Worm (Caenorhabditis elegans) whole organism, young adult: ENCODE measurements around the gene B0244.6.

Experiments used
- B0035.1 ChIP-seq: sonication (generic microtip); optimal IDR thresholded peaks from 2 replicates; lab custom pipeline; 2016; ENCODE audit warnings: missing genetic modification characterization, mild to moderate bottlenecking, missing compliant biosample characterization, missing genotype, missing genetic modification reagents
- F23B12.7 ChIP-seq: sonication (generic microtip); optimal IDR thresholded peaks from 2 replicates; lab custom pipeline; 2017; ENCODE audit warnings: missing genetic modification characterization, mild to moderate bottlenecking, missing compliant biosample characterization, antibody characterized with exemption, moderate library complexity; ENCODE audit not compliant: insufficient read depth
- K12H6.12 ChIP-seq: fragments of 200-800 bp; sonication (Bioruptor generic); optimal IDR thresholded peaks from 2 replicates; lab custom pipeline; 2018; ENCODE audit warnings: mild to moderate bottlenecking, missing genetic modification characterization, missing compliant biosample characterization
- akir-1 ChIP-seq: fragments of 200-800 bp; sonication (Bioruptor generic); optimal IDR thresholded peaks from 2 replicates; lab custom pipeline; 2018; ENCODE audit warnings: mild to moderate bottlenecking, missing genetic modification characterization, moderate library complexity, missing compliant biosample characterization
- atf-7 ChIP-seq: sonication (generic microtip); optimal IDR thresholded peaks from 2 replicates; lab custom pipeline; 2017; ENCODE audit warnings: mild to moderate bottlenecking, missing genetic modification characterization, missing compliant biosample characterization
- ccch-3 ChIP-seq: fragments of 200-800 bp; sonication (Bioruptor generic); optimal IDR thresholded peaks from 2 replicates; lab custom pipeline; 2018; ENCODE audit warnings: mild to moderate bottlenecking, missing genetic modification characterization, missing compliant biosample characterization
- egl-44 ChIP-seq: fragments of 200-800 bp; sonication (Bioruptor generic); IDR thresholded peaks from 2 replicates; pipeline ENCODE4 v1.3.6; 2022; ENCODE audit warnings: missing genetic modification reagents, missing genetic modification characterization, missing compliant biosample characterization
- mes-4 ChIP-seq: sonication (generic microtip); optimal IDR thresholded peaks from 2 replicates; lab custom pipeline; 2016; ENCODE audit warnings: missing genotype, missing genetic modification characterization, missing compliant biosample characterization
- rcor-1 ChIP-seq: fragments of 200-800 bp; sonication (Bioruptor generic); IDR thresholded peaks from 2 replicates; pipeline ENCODE4 v1.3.6; 2022; ENCODE audit warnings: missing genetic modification reagents, missing genetic modification characterization, missing compliant biosample characterization
- snpc-4 ChIP-seq, 5 experiments: fragments of 150-350 bp in 1 of 5; sonication (generic microtip) in 4 of 5; optimal IDR thresholded peaks; 2 replicates each; lab custom pipeline; 2014 to 2018; ENCODE audit warnings: missing genetic modification characterization in 5 of 5, missing biosample characterization in 3 of 5, antibody characterized with exemption in 2 of 5, mild to moderate bottlenecking in 2 of 5, missing compliant biosample characterization in 2 of 5, missing genotype in 2 of 5, moderate library complexity in 2 of 5, missing genetic modification reagents in 1 of 5

DNA sequence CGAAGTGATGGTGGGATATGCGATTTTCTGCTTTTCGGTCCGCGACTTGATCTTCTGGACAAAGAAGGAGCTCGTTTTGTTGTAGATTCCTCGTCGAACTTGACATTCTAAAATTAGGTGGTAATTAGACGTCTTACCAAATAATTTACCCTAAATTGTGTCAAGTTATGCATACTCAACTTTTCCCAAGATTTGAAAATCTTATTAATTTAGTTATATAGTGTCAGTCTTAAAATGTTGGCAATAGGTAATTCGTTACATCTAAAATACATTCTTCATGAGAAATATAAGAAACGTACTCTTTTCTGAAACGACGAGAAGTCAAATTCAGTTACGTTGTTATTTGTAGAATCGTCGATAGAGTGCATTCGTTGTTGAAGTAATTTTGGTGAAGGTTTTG, 30.3 kb upstream of the B0244.6 start:
- TF ChIP-seq snpc-4 (GFP tag; optimal IDR thresholded peaks at IDR 0.05; lab: Kevin White, UChicago) (no peak), snpc-4 (tag; optimal IDR thresholded peaks at IDR 0.05; lab: Kevin White, UChicago) (no peak), ccch-3 (GFP tag; lab: Kevin White, UChicago) (no peak), K12H6.12 (tag; lab: Kevin White, UChicago) (no peak), atf-7 (tag; lab: Kevin White, UChicago) (no peak), egl-44 (GFP tag; lab: Robert Waterston, UW) (no peak), F23B12.7 (no peak), mes-4 (tag; lab: Kevin White, UChicago) (no peak), B0035.1 (tag; lab: Kevin White, UChicago) (no peak), rcor-1 (GFP tag; lab: Robert Waterston, UW) (no peak), akir-1 (GFP tag; lab: Kevin White, UChicago) (no peak)
